Fruit fly (Drosophila melanogaster): ENCODE data around the gene CG7194.

CG7194 gene

DNA sequence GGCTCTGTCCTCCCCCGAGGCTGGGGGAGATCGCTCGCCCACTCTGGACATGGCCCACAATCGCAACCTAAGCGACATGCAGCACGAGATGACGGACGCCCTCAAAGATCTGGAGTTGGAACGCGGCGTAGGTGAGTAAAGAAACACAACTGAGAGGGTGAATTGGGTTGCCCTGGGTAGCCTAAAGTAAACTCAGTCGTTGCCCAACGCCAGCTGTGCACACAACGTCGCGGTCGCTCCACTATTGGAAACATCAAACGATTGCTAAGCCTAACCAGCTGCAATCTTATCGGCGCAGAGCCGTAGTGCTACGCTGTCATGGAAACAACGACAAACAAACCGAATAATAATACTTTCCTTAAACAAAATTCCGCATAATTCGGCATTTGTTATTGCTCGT lies 43.5 kb upstream of the CG7194 start (continued):
- no peak for TF ChIP-seq HmgD (GFP tag; optimal IDR thresholded peaks at IDR 0.05)
- peak; percentile 47 for TF ChIP-seq HLHmδ (GFP tag; optimal IDR thresholded peaks at IDR 0.05)
- no peak for TF ChIP-seq CG16813 (GFP tag; IDR thresholded peaks at IDR 0.05; ENCODE audit: partially characterized antibody)
- peak in 1 of 2 experiments; percentile 11 for TF ChIP-seq Hr51 (GFP tag; optimal IDR thresholded peaks at IDR 0.05)
- TF ChIP-seq CG7786 (GFP tag; optimal IDR thresholded peaks at IDR 0.05): no peak
- no peak for TF ChIP-seq danr (GFP tag; IDR thresholded peaks at IDR 0.05)
- TF ChIP-seq CTCF (GFP tag; optimal IDR thresholded peaks at IDR 0.05): no peak
- TF ChIP-seq onecut (GFP tag; IDR thresholded peaks at IDR 0.05): peak; percentile 40
- TF ChIP-seq CG3407 (GFP tag; optimal IDR thresholded peaks at IDR 0.05): peak; percentile 44
- TF ChIP-seq pfk (GFP tag; optimal IDR thresholded peaks at IDR 0.05): peak; percentile 22
- TF ChIP-seq CG12071 (GFP tag; optimal IDR thresholded peaks at IDR 0.05): peak; percentile 64
- TF ChIP-seq CG15514 (GFP tag; optimal IDR thresholded peaks at IDR 0.05): peak; percentile 64
- TF ChIP-seq Atf6 (GFP tag; IDR thresholded peaks at IDR 0.05): peak; percentile 40; the same call in 1 of the 2 replicates
- peak; percentile 54; the same call in 1 of the 2 replicates for TF ChIP-seq Nf-YA (GFP tag; IDR thresholded peaks at IDR 0.05)
- TF ChIP-seq sob (GFP tag; IDR thresholded peaks at IDR 0.05): peak; percentile 45; the same call in 1 of the 2 replicates
- peak in 1 of 2 experiments; percentile 22 for TF ChIP-seq bsh (GFP tag; optimal IDR thresholded peaks at IDR 0.05)
- TF ChIP-seq slp2 (GFP tag; optimal IDR thresholded peaks at IDR 0.05): no peak
- TF ChIP-seq pan (optimal IDR thresholded peaks at IDR 0.05): no peak
- TF ChIP-seq pan (GFP tag; optimal IDR thresholded peaks at IDR 0.05 in 1 of 2, IDR thresholded peaks at IDR 0.05 in 1 of 2): peak in 1 of 2 experiments; percentile 64
- TF ChIP-seq Awh (GFP tag; IDR thresholded peaks at IDR 0.05): peak; percentile 31; the same call in 1 of the 2 replicates
- TF ChIP-seq croc (GFP tag; conservative IDR thresholded peaks at IDR 0.05): no peak
- no peak for TF ChIP-seq H2.0 (GFP tag; IDR thresholded peaks at IDR 0.05)
- TF ChIP-seq MTF-1 (GFP tag; optimal IDR thresholded peaks at IDR 0.05; ENCODE audit: borderline replicate concordance): peak; percentile 56
- no peak for TF ChIP-seq aop (GFP tag; IDR thresholded peaks at IDR 0.05)
- peak; percentile 51 for TF ChIP-seq CG18599 (GFP tag; optimal IDR thresholded peaks at IDR 0.05)
- TF ChIP-seq CG8765 (GFP tag; IDR thresholded peaks at IDR 0.05): no peak
- TF ChIP-seq Elba2 (GFP tag; optimal IDR thresholded peaks at IDR 0.05): no peak
- TF ChIP-seq CG17328 (GFP tag; IDR thresholded peaks at IDR 0.05): peak; percentile 36; the same call in 1 of the 2 replicates
- peak; percentile 24 for TF ChIP-seq CG8281 (tag; optimal IDR thresholded peaks at IDR 0.05)
- TF ChIP-seq HLH54F (GFP tag; optimal IDR thresholded peaks at IDR 0.05): no peak
- TF ChIP-seq Med (GFP tag): peak; percentile 81
- peak; percentile 58 for TF ChIP-seq Xrp1 (GFP tag; IDR thresholded peaks at IDR 0.05)
- no peak for TF ChIP-seq CG15269 (tag; optimal IDR thresholded peaks at IDR 0.05)
- TF ChIP-seq caup (GFP tag; optimal IDR thresholded peaks at IDR 0.05; ENCODE audit: severe bottlenecking): peak; percentile 58
- TF ChIP-seq CG18619 (GFP tag; optimal IDR thresholded peaks at IDR 0.05): peak; percentile 18
- TF ChIP-seq chm (GFP tag; IDR thresholded peaks at IDR 0.05): peak; percentile 55
- TF ChIP-seq mirr (GFP tag; optimal IDR thresholded peaks at IDR 0.05): peak; percentile 13
- TF ChIP-seq Trl (optimal IDR thresholded peaks at IDR 0.05): no peak
- peak; percentile 43 for TF ChIP-seq Trl (GFP tag; optimal IDR thresholded peaks at IDR 0.05)
- peak; percentile 40; the same call in 1 of the 3 replicates for TF ChIP-seq otp (GFP tag; IDR thresholded peaks at IDR 0.05)
- peak; percentile 7 for TF ChIP-seq CG12299 (tag; optimal IDR thresholded peaks at IDR 0.05)
- TF ChIP-seq seq (GFP tag; IDR thresholded peaks at IDR 0.05): peak; percentile 50; the same call in 1 of the 2 replicates
- peak; percentile 2 for TF ChIP-seq tup (GFP tag; optimal IDR thresholded peaks at IDR 0.05)
- peak; percentile 70 for TF ChIP-seq CG6813 (GFP tag; optimal IDR thresholded peaks at IDR 0.05)
- no peak for TF ChIP-seq CG5180 (GFP tag; optimal IDR thresholded peaks at IDR 0.05)
- TF ChIP-seq ase (GFP tag; IDR thresholded peaks at IDR 0.05): peak; percentile 37; the same call in 1 of the 3 replicates
- TF ChIP-seq CG12769 (tag; optimal IDR thresholded peaks at IDR 0.05): no peak
- peak; percentile 63 for TF ChIP-seq vvl (GFP tag; IDR thresholded peaks at IDR 0.05)
- TF ChIP-seq scrt (GFP tag; optimal IDR thresholded peaks at IDR 0.05): no peak
- TF ChIP-seq bab2 (GFP tag; optimal IDR thresholded peaks at IDR 0.05): peak; percentile 4
- peak; percentile 39; the same call in 1 of the 2 replicates for TF ChIP-seq CG1024 (GFP tag; IDR thresholded peaks at IDR 0.05)

Measured in whole organism, embryonic.